Worm (Caenorhabditis elegans) whole organism, dauer: Measurements from ENCODE around the gene C03H5.9.

Source experiments
- unc-62 ChIP-seq: sonication (generic microtip); optimal IDR thresholded peaks from 2 replicates; lab custom pipeline; 2017; ENCODE audit warnings: missing biosample characterization, missing genetic modification reagents, missing genetic modification characterization

Gene C03H5.9

DNA sequence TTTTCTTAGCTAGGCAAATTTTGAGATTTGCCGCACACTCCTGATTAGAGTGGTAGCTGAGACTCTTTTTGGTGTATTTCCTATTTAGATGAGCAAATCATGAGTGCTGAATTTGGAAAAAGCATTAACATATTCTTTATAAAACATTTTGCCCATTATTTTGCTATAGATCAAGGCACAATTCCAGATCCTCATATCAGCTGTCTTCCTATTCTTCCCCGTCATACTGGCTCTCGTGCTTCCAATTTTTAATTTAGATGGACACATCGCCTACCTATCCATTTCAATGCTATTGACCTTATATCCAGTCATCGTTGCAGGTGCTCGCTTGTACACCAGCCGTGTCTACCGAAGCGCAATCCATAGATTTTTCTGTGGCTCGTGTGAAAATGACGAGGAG is 1.5 kb downstream of the C03H5.9 start, which contains the start of gene C03H5.7:
TSS of gene C03H5.7 (plus strand) at position 301 of the 400 bp plus-strand sequence.
- no peak for TF ChIP-seq unc-62 (GFP tag; lab: Kevin White, UChicago)

DNA sequence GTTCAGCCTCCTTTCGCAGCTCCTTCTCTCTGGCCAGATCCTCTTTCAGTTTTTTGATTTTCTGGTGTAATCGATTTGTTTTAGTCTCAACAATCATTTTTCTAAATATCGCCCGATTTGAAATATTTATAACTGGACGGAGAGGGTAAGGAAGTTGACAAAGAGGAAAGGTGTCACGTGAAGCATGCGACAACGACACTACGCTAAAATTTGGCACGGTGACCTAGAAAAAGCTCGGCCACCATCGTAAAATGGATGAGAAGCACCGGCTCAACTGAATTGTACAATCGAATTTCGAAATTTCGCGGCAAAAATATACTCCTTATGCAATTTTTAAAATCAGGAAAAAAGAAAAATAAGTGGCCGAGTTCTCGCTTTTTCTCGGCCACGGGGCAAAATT is 6.8 kb downstream of the C03H5.9 start, which contains the start of gene C03H5.5:
TSS of gene C03H5.5 (minus strand) at position 101 of the 400 bp plus-strand sequence.
- TF ChIP-seq unc-62 (GFP tag; lab: Kevin White, UChicago), result no peak

DNA sequence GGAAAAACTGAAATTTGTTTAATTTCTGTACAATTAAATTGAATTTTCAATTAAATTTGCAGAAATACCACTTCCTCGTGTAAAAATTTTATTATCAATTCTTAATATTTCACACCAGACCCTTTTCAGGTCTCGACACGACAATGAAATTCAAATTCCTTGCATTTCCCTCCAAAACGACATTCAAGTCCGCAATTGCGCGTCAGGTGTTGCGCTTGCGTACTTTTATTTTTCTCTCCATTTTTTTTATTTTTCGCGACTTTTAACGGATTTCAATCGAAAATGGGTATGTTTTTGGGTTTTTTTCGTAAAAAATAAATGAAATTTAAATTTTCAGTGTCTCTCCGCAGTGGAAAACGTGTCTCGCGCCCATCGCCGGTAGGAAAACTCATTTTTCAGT is 7.5 kb downstream of the C03H5.9 start, which contains the start of gene C03H5.3:
TSS of gene C03H5.3 (plus strand) at position 132 of the 400 bp plus-strand sequence.
- no peak for TF ChIP-seq unc-62 (GFP tag; lab: Kevin White, UChicago)

DNA sequence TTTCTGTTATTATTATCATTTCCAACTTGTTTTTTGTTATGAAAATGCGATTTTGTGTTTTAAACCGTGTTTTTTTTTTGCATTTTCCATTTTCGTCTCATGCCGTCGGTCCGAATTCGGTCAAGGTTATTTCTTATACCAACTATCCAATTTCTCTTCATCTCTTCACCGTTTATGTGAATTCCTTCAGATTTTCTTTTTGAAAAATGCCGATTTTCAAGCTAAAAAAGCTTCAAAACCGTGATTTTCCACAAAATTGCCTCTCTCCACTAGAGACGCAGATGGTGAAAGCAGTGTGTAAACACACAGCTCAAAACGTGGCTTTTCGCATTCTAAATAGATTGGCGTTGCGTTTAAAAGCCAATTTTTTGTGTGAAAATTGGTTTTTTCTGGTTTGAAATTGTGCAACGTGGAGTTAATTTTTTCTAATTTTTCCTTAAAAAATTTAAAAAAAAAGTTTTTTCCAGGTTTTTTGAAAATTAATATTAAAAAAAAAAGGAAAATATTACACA is 9.4 kb downstream of the C03H5.9 start:
- TF ChIP-seq unc-62 (GFP tag; lab: Kevin White, UChicago), result no peak

DNA sequence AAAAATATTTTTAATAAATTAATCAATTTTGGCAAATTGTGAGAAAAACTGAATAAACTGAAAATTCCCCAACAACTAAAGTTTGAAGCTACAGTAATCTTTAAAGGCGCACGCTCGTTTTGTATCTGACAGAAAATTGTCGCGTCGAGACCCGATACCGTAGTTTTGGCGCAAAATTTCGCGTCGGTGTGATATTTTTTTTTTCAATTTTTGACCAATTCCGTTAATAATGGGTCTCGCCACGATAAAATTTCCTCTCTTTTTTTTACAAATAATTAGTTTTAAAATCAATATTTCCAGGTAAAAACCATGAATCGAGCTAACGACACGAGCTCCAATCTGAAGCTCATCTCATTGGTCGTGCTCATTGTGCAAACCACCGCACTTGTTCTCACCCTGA is 10.1 kb downstream of the C03H5.9 start, which contains the start of gene nstp-4:
TSS of gene nstp-4 (plus strand) at position 301 of the 400 bp plus-strand sequence.
- no peak for TF ChIP-seq unc-62 (GFP tag; lab: Kevin White, UChicago)

DNA sequence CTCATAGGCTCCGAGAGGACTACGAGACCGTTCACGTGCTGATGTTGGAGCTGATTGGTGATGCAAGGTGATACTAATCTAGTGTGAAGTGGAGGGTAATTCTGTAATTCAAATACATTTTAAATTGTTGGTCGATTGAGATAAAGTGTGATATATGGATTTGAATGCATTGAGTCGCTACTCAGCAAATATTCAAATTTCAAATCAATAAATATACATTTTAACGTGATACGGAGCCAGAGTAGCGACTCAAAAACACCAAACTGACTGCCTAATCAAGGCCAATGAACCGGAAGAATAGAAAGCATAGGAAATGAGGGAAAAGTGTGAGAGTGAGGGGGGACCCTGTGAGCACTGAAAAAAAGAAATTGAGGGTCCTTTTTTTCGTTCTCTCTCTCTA is 20.9 kb downstream of the C03H5.9 start, which contains the start of gene C03H5.6:
TSS of gene C03H5.6 (minus strand) at position 101 of the 400 bp plus-strand sequence.
- TF ChIP-seq unc-62 (GFP tag; lab: Kevin White, UChicago), result no peak

DNA sequence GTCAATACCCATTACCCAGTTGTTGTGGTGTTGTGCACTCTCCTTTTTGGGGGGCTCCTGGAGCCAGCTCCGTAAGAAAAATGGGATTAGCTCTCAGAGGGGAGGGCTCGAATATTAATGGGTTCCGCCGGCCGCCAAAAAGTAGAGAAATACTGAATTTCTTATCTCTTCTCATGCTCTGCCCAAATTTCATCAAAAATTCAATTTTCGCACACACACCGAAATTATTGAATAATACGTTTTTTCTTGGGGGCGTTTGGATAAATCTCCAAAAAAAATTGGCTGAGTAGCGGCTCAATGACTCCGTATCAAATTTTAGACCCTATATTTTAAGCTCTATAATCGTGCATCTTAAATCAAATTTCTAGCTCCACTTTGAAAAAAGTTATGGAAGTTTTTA is 21.7 kb downstream of the C03H5.9 start:
- no peak for TF ChIP-seq unc-62 (GFP tag; lab: Kevin White, UChicago)

DNA sequence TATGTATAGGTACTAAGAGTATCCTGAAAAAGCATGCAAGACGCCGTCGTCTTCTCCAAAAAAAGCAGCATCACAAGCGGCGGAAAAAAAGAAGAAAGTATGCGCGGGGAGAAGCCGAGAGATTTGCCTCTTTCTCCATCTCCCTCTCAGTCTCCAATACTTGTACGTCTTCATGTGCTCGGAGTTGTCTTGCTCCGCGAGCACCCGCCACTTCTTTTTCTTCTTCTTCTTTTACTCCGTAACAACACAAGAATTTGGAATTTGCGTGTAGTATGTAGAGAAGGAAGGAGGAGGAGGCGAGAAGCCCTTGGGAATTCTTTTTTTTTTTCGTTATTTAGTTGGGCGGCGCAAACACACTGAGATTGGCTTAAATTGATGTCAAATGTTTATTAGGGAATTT is 22.8 kb downstream of the C03H5.9 start:
- TF ChIP-seq unc-62 (GFP tag; lab: Kevin White, UChicago), result no peak

DNA sequence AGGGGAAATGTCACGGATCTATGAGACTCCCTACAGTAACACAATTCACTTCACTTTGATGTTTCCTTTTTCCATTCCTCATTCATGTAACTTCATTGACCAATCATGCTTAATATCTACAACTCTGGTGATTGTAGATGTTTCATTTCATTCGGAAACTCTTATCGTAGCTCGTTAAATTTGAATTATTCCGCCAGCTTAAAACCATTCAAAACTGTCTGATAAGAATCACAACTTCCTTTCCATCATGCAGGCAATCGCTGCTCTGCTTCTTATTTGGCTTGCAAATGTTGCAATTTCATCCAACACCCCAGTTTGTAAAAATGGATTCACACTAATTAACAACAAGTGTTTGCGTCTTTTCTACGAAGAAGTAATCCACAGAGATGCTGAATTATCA is 24.0 kb downstream of the C03H5.9 start, which contains the start of gene clec-10:
TSS of gene clec-10 (plus strand) at position 244 of the 400 bp plus-strand sequence.
- TF ChIP-seq unc-62 (GFP tag; lab: Kevin White, UChicago), result no peak

DNA sequence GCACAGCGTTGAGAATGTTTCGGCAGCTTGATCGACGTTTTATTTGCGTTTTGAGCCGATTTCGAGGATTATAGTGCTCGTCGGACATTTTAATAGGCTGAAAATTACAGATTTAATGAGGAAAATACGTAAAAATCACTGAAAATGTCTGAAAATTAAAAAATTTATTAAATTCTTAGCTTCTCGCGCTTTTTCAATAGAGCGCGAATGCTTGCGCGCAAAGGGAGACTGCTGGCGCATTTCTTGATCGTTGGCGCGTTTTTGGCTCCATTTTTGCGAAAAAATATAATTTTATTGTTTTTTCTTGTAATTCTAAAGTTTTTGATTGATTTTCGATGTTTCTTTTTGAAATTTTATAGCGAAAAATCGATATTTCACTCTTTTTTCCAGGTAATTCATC is 32.4 kb downstream of the C03H5.9 start, which contains the start of the genes dnsn-1 and C24H12.4:
TSS of gene dnsn-1 (minus strand) at position 101 of the 400 bp plus-strand sequence.
TSS of gene C24H12.4 (plus strand) at position 391 of the 400 bp plus-strand sequence.
- no peak for TF ChIP-seq unc-62 (GFP tag; lab: Kevin White, UChicago)

DNA sequence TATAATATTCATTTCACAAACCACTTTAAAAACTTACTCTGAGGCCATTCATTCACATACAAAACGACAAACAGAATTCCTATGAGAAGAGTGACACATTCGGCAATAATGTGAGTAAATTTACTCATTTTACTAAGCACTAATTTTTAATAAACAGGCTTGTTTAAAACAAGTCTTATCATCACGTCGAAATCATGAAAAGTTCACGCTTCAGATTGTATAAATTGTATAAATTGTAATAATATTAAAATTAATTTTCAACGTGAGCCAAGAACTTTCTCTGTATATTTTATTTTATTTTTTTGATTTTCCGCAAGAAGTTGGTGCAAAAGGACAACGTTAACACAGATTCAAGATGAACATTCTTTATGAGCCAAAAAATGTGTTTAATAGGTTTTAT is 40.3 kb downstream of the C03H5.9 start, which contains the start of gene C24H12.6:
TSS of gene C24H12.6 (minus strand) at position 101 of the 400 bp plus-strand sequence.
- TF ChIP-seq unc-62 (GFP tag; lab: Kevin White, UChicago), result no peak

DNA sequence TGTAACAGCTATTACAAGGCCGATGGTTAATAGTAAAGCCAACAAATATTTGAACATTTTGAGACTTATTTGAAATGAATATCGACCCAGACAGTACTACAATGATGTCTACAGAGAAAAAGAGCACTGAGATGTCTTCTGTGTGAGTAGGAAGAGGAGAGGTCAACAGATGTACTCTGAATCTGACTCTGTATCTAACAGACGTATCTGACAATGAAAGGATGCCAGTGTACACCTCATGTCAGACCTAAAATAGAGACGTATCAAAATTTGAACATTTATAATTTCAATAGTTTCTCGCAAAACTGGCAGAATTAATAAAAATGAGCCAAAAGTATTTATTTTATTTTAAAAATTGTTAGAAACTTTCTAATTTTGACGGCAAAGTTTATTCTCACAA is 44.6 kb downstream of the C03H5.9 start, which contains the start of gene C24H12.8:
TSS of gene C24H12.8 (minus strand) at position 101 of the 400 bp plus-strand sequence.
- no peak for TF ChIP-seq unc-62 (GFP tag; lab: Kevin White, UChicago)
